Fruit fly (Drosophila melanogaster): ENCODE results near the gene Plzf.

dm6 chr2L:12038177-12038581 is 10.5 kb downstream of the Plzf start, which contains the start of gene Tom70:
- TF ChIP-seq CG15710 (tag; optimal IDR thresholded peaks at IDR 0.05) (no peak), D1 (tag; optimal IDR thresholded peaks at IDR 0.05) (no peak), Pif1B (GFP tag; optimal IDR thresholded peaks at IDR 0.05) (no peak), CG17806 (tag; optimal IDR thresholded peaks at IDR 0.05) (no peak), fd96Ca (GFP tag; IDR thresholded peaks at IDR 0.05) (no peak)

All from whole organism, pupa.